Worm (Caenorhabditis elegans) whole organism, L4/young adult: ENCODE data around the gene F53F1.4.

ENCODE experiments used
- W03F9.2 ChIP-seq: fragments of 150-350 bp; optimal IDR thresholded peaks from 2 replicates; lab custom pipeline; 2014; ENCODE audit warnings: missing biosample characterization, missing genetic modification characterization
- dao-5 ChIP-seq: sonication (generic microtip); optimal IDR thresholded peaks from 2 replicates; lab custom pipeline; 2016; ENCODE audit warnings: missing genotype, missing genetic modification characterization, moderate library complexity, missing compliant biosample characterization
- him-1 ChIP-seq: sonication (generic microtip); optimal IDR thresholded peaks from 2 replicates; lab custom pipeline; 2016; ENCODE audit warnings: missing genotype, missing genetic modification reagents, missing genetic modification characterization, missing compliant biosample characterization

DNA sequence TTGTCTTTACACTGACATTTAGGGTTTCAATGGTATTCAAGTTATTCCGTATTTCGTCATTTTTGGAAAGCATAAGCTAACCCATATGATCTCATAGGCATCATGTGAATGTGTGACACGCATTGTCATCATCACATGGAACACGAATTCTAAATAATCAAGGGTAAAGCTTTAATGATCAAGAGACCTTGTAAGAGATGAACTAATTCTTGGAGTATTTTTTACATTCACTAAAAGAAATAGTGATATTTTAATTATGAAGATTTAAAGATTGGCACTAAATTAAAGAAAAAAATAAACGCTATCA is 1.1 kb downstream of the F53F1.4 start:
- TF ChIP-seq him-1 (tag; lab: Kevin White, UChicago) (no peak), W03F9.2 (tag; lab: Kevin White, UChicago) (no peak), dao-5 (tag; lab: Kevin White, UChicago) (no peak)
